Fruit fly (Drosophila melanogaster) whole organism, embryonic: ENCODE measurements around the gene pasi2.

Experiments used
- ATbp ChIP-seq: fragments of 200-800 bp; sonication (Bioruptor generic); optimal IDR thresholded peaks from 2 replicates; lab custom pipeline; 2017; ENCODE audit warnings: missing biosample characterization, mild to moderate bottlenecking, missing genetic modification characterization, missing genetic modification reagents
- Adf1 ChIP-seq: fragments of 200-800 bp; sonication (Bioruptor generic); IDR thresholded peaks from 2 replicates; pipeline ENCODE4 v1.3.6; 2022; ENCODE audit warnings: missing biosample characterization, missing genetic modification characterization
- B-H2 ChIP-seq: fragments of 200-800 bp; sonication (Bioruptor generic); optimal IDR thresholded peaks from 2 replicates; lab custom pipeline; 2018; ENCODE audit warnings: missing biosample characterization, mild to moderate bottlenecking, missing genetic modification characterization
- CG11456 ChIP-seq: fragments of 200-800 bp; sonication (Bioruptor generic); IDR thresholded peaks from 3 replicates; pipeline ENCODE4 v1.3.6; 2022; ENCODE audit warnings: missing biosample characterization, missing genetic modification characterization
- CG11696 ChIP-seq: fragments of 200-800 bp; sonication (Bioruptor generic); IDR thresholded peaks from 2 replicates; pipeline ENCODE4 v1.3.6; 2022; ENCODE audit warnings: missing biosample characterization, missing genetic modification characterization
- CG13775 ChIP-seq: fragments of 200-800 bp; sonication (Bioruptor generic); optimal IDR thresholded peaks from 3 replicates; lab custom pipeline; 2017; ENCODE audit warnings: missing biosample characterization, mild to moderate bottlenecking, missing genetic modification characterization
- CG1602 ChIP-seq: fragments of 200-800 bp; sonication (Bioruptor generic); optimal IDR thresholded peaks from 3 replicates; lab custom pipeline; 2016; ENCODE audit warnings: missing biosample characterization, missing genetic modification characterization
- CG1603 ChIP-seq: fragments of 200-800 bp; sonication (Bioruptor generic); optimal IDR thresholded peaks from 2 replicates; lab custom pipeline; 2019; ENCODE audit warnings: missing biosample characterization, mild to moderate bottlenecking, missing genetic modification characterization, moderate library complexity
- CG17359 ChIP-seq: fragments of 200-800 bp; sonication (Bioruptor generic); optimal IDR thresholded peaks from 3 replicates; lab custom pipeline; 2018; ENCODE audit warnings: missing biosample characterization, mild to moderate bottlenecking, missing genetic modification characterization, moderate library complexity
- CG2678 ChIP-seq: fragments of 200-800 bp; sonication (Bioruptor generic); optimal IDR thresholded peaks from 3 replicates; lab custom pipeline; 2019; ENCODE audit warnings: missing biosample characterization, mild to moderate bottlenecking, missing genetic modification characterization, moderate library complexity
- CG2889 ChIP-seq: fragments of 200-800 bp; sonication (Bioruptor generic); IDR thresholded peaks from 3 replicates; pipeline ENCODE4 v1.3.6; 2022; ENCODE audit warnings: missing biosample characterization, missing genetic modification characterization
- CG30020 ChIP-seq: fragments of 200-800 bp; optimal IDR thresholded peaks from 2 replicates; lab custom pipeline; 2019; ENCODE audit warnings: missing biosample characterization, mild to moderate bottlenecking, missing genetic modification characterization, moderate library complexity
- CG3281 ChIP-seq: fragments of 200-800 bp; sonication (Bioruptor generic); optimal IDR thresholded peaks from 3 replicates; lab custom pipeline; 2017; ENCODE audit warnings: missing biosample characterization, mild to moderate bottlenecking, missing genetic modification characterization
- CG4360 ChIP-seq: fragments of 200-800 bp; sonication (Bioruptor generic); IDR thresholded peaks from 2 replicates; pipeline ENCODE4 v1.3.6; 2022; ENCODE audit warnings: missing biosample characterization, missing genetic modification characterization
- CG4617 ChIP-seq: fragments of 200-800 bp; sonication (Bioruptor generic); optimal IDR thresholded peaks from 3 replicates; lab custom pipeline; 2016; ENCODE audit warnings: missing biosample characterization, missing genetic modification characterization, borderline replicate concordance
- CG4820 ChIP-seq: fragments of 200-800 bp; sonication (Bioruptor generic); optimal IDR thresholded peaks from 3 replicates; lab custom pipeline; 2016; ENCODE audit warnings: missing biosample characterization, missing genetic modification characterization
- CG6854 ChIP-seq: fragments of 200-800 bp; sonication (Bioruptor generic); optimal IDR thresholded peaks from 3 replicates; lab custom pipeline; 2017; ENCODE audit warnings: missing biosample characterization, mild to moderate bottlenecking, missing genetic modification characterization
- CG9437 ChIP-seq: fragments of 200-800 bp; sonication (Bioruptor generic); optimal IDR thresholded peaks from 2 replicates; lab custom pipeline; 2018; ENCODE audit warnings: missing biosample characterization, mild to moderate bottlenecking, missing genetic modification characterization
- Mes4 ChIP-seq: fragments of 200-800 bp; sonication (Bioruptor generic); optimal IDR thresholded peaks from 2 replicates; lab custom pipeline; 2016; ENCODE audit warnings: missing biosample characterization, missing genetic modification characterization
- Neu2 ChIP-seq: fragments of 200-800 bp; sonication (Bioruptor generic); optimal IDR thresholded peaks from 3 replicates; lab custom pipeline; 2016; ENCODE audit warnings: missing biosample characterization, missing genetic modification characterization, borderline replicate concordance
- Sry-δ ChIP-seq: fragments of 200-800 bp; sonication (Bioruptor generic); optimal IDR thresholded peaks from 2 replicates; lab custom pipeline; 2016; ENCODE audit warnings: missing biosample characterization, missing genetic modification characterization
- Tbp ChIP-seq: fragments of >200 bp; optimal IDR thresholded peaks from 2 replicates; lab custom pipeline; 2018; ENCODE audit warnings: missing biosample characterization, missing genetic modification characterization
- bab2 ChIP-seq: fragments of 200-800 bp; sonication (Bioruptor generic); optimal IDR thresholded peaks from 2 replicates; lab custom pipeline; 2016; ENCODE audit warnings: missing biosample characterization, missing genetic modification characterization
- bsh ChIP-seq, 2 experiments: fragments of 200-800 bp; sonication (Bioruptor generic); optimal IDR thresholded peaks; 2 replicates each; lab custom pipeline; 2017 to 2018; ENCODE audit warnings: mild to moderate bottlenecking in 2 of 2, missing biosample characterization in 2 of 2, missing genetic modification characterization in 2 of 2, moderate library complexity in 1 of 2
- chif ChIP-seq, 2 experiments: fragments of 200-800 bp; sonication (Bioruptor generic); optimal IDR thresholded peaks; 3 replicates each; lab custom pipeline; 2016; ENCODE audit warnings: missing biosample characterization in 2 of 2, missing genetic modification characterization in 2 of 2
- fd102C ChIP-seq: fragments of 200-800 bp; sonication (Bioruptor generic); optimal IDR thresholded peaks from 2 replicates; lab custom pipeline; 2018; ENCODE audit warnings: missing biosample characterization, mild to moderate bottlenecking, missing genetic modification characterization, moderate library complexity
- gfzf ChIP-seq: fragments of 200-800 bp; sonication (Bioruptor generic); optimal IDR thresholded peaks from 2 replicates; lab custom pipeline; 2016; ENCODE audit warnings: missing biosample characterization, mild to moderate bottlenecking, missing genetic modification characterization, moderate library complexity
- h ChIP-seq: fragments of >200 bp; optimal IDR thresholded peaks from 2 replicates; lab custom pipeline; 2017
- inv ChIP-seq: fragments of 200-800 bp; sonication (Bioruptor generic); IDR thresholded peaks from 2 replicates; pipeline ENCODE4 v1.3.6; 2022; ENCODE audit warnings: missing biosample characterization, missing genetic modification characterization; ENCODE audit not compliant: partially characterized antibody
- kni ChIP-seq: fragments of 200-800 bp; sonication (Bioruptor generic); optimal IDR thresholded peaks from 3 replicates; lab custom pipeline; 2017; ENCODE audit warnings: mild to moderate bottlenecking, missing biosample characterization, missing genetic modification reagents, missing genetic modification characterization
- nerfin-1 ChIP-seq: fragments of 200-800 bp; sonication (Bioruptor generic); optimal IDR thresholded peaks from 3 replicates; lab custom pipeline; 2019; ENCODE audit warnings: missing biosample characterization, mild to moderate bottlenecking, missing genetic modification characterization, moderate library complexity
- oc ChIP-seq: fragments of 200-800 bp; sonication (Bioruptor generic); optimal IDR thresholded peaks from 2 replicates; lab custom pipeline; 2018; ENCODE audit warnings: missing biosample characterization, mild to moderate bottlenecking, missing genetic modification characterization, moderate library complexity
- pfk ChIP-seq: fragments of 200-800 bp; sonication (Bioruptor generic); optimal IDR thresholded peaks from 2 replicates; lab custom pipeline; 2018; ENCODE audit warnings: missing biosample characterization, mild to moderate bottlenecking, missing genetic modification characterization, moderate library complexity
- pita ChIP-seq: fragments of 200-800 bp; sonication (Bioruptor generic); optimal IDR thresholded peaks from 2 replicates; lab custom pipeline; 2017; ENCODE audit warnings: missing biosample characterization, mild to moderate bottlenecking, missing genetic modification characterization
- pum ChIP-seq: fragments of 200-800 bp; sonication (Bioruptor generic); optimal IDR thresholded peaks from 2 replicates; lab custom pipeline; 2016; ENCODE audit warnings: missing biosample characterization, missing genetic modification characterization
- row ChIP-seq: fragments of 200-800 bp; sonication (Bioruptor generic); IDR thresholded peaks from 3 replicates; pipeline ENCODE4 v1.3.6; 2022; ENCODE audit warnings: missing biosample characterization, missing genetic modification characterization
- sens-2 ChIP-seq: fragments of 200-800 bp; sonication (Bioruptor generic); IDR thresholded peaks from 2 replicates; pipeline ENCODE4 v1.3.6; 2022; ENCODE audit warnings: missing biosample characterization, missing genetic modification characterization
- stwl ChIP-seq: fragments of 200-800 bp; sonication (Bioruptor generic); optimal IDR thresholded peaks from 3 replicates; lab custom pipeline; 2018; ENCODE audit warnings: missing biosample characterization, mild to moderate bottlenecking, missing genetic modification characterization, moderate library complexity
- tap ChIP-seq: fragments of 200-800 bp; optimal IDR thresholded peaks from 3 replicates; lab custom pipeline; 2019; ENCODE audit warnings: missing biosample characterization, mild to moderate bottlenecking, missing genetic modification characterization, moderate library complexity
- tin ChIP-seq: fragments of 200-800 bp; sonication (Bioruptor generic); optimal IDR thresholded peaks from 3 replicates; lab custom pipeline; 2016; ENCODE audit warnings: missing biosample characterization, missing genetic modification characterization
- ttk ChIP-seq: fragments of 200-800 bp; sonication (Bioruptor generic); IDR thresholded peaks from 2 replicates; pipeline ENCODE4 v2.1.2; 2022; ENCODE audit warnings: missing biosample characterization, missing genetic modification characterization
- unpg ChIP-seq: fragments of 200-800 bp; sonication (Bioruptor generic); optimal IDR thresholded peaks from 3 replicates; lab custom pipeline; 2018; ENCODE audit warnings: missing biosample characterization, mild to moderate bottlenecking, missing genetic modification characterization, moderate library complexity
- usp ChIP-seq: fragments of >200 bp; optimal IDR thresholded peaks from 2 replicates; lab custom pipeline; 2017; ENCODE audit warnings: missing biosample characterization, missing genetic modification characterization
- vfl ChIP-seq: fragments of 200-800 bp; sonication (Bioruptor generic); optimal IDR thresholded peaks from 2 replicates; lab custom pipeline; 2016; ENCODE audit warnings: missing biosample characterization, missing genetic modification characterization
- vnd ChIP-seq: fragments of 200-800 bp; sonication (Bioruptor generic); IDR thresholded peaks from 3 replicates; pipeline ENCODE4 v1.3.6; 2022; ENCODE audit warnings: missing biosample characterization, missing genetic modification characterization; ENCODE audit not compliant: partially characterized antibody
- z ChIP-seq: fragments of 200-800 bp; sonication (Bioruptor generic); IDR thresholded peaks from 3 replicates; pipeline ENCODE4 v1.3.6; 2022; ENCODE audit warnings: missing biosample characterization, missing genetic modification characterization

pasi2 gene

dm6 chr3R:9340425-9341188 lies 5.6 kb downstream of the pasi2 start (continued):
- no peak for TF ChIP-seq Neu2
- TF ChIP-seq ATbp (GFP tag; lab: Kevin White, UChicago) = peak; percentile 84
- peak; percentile 95 for TF ChIP-seq row (GFP tag; lab: Robert Waterston, UW)
- TF ChIP-seq inv (GFP tag; lab: Robert Waterston, UW) = no peak
- TF ChIP-seq CG2678 (tag; lab: Kevin White, UChicago) = peak; percentile 96
- TF ChIP-seq CG11696 (GFP tag; lab: Robert Waterston, UW) = 0 out of 2 replicates have a peak, but pooled peaks have one; percentile 26
- peak; percentile 73 for TF ChIP-seq oc (tag; lab: Kevin White, UChicago)
- TF ChIP-seq CG4360 (GFP tag; lab: Robert Waterston, UW) = 0 out of 2 replicates have a peak, but pooled peaks have one; percentile 16

- peak; percentile 72 for TF ChIP-seq CG17359 (tag; lab: Kevin White, UChicago)
- TF ChIP-seq tin (GFP tag; lab: Kevin White, UChicago) = peak; percentile 71
- TF ChIP-seq CG1603 (tag; lab: Kevin White, UChicago) = peak; percentile 58
- TF ChIP-seq stwl (tag; lab: Kevin White, UChicago) = no peak
- TF ChIP-seq Adf1 = peak; percentile 42; the same call in 1 of the 2 replicates
- peak; percentile 36 for TF ChIP-seq fd102C (GFP tag; lab: Kevin White, UChicago)
- peak; percentile 31 for TF ChIP-seq bab2 (GFP tag; lab: Kevin White, UChicago)
- TF ChIP-seq CG30020 (tag; lab: Kevin White, UChicago) = peak; percentile 63
- TF ChIP-seq h = no peak
- TF ChIP-seq bsh (GFP tag; optimal IDR thresholded peaks at IDR 0.05; lab: Kevin White, UChicago) = peak in 1 of 2 experiments; percentile 68
- TF ChIP-seq CG2889 (GFP tag; lab: Robert Waterston, UW) = no peak
- peak; percentile 56 for TF ChIP-seq kni (GFP tag; lab: Kevin White, UChicago)
- TF ChIP-seq sens-2 (GFP tag; lab: Robert Waterston, UW) = no peak; the same call in 1 of the 2 replicates
- TF ChIP-seq CG13775 (GFP tag; lab: Kevin White, UChicago) = peak; percentile 63
- TF ChIP-seq usp = no peak
- TF ChIP-seq chif (GFP tag; optimal IDR thresholded peaks at IDR 0.05; lab: Kevin White, UChicago) = peak; percentile 15 to 63
- peak; percentile 71 for TF ChIP-seq unpg (GFP tag; lab: Kevin White, UChicago)
- no peak for TF ChIP-seq CG4617 (GFP tag; lab: Kevin White, UChicago)
- peak; percentile 90 for TF ChIP-seq CG3281 (GFP tag; lab: Kevin White, UChicago)
- peak; percentile 77 for TF ChIP-seq tap
- peak; percentile 71; the same call in 2 of the 3 replicates for TF ChIP-seq CG11456 (GFP tag; lab: Robert Waterston, UW)
- peak; percentile 73 for TF ChIP-seq vfl
- TF ChIP-seq Mes4 (GFP tag; lab: Kevin White, UChicago) = peak; percentile 33
- peak; percentile 75 for TF ChIP-seq nerfin-1
- TF ChIP-seq pum = peak; percentile 50
- TF ChIP-seq CG6854 (GFP tag; lab: Kevin White, UChicago) = peak; percentile 81
- no peak for TF ChIP-seq gfzf (GFP tag; lab: Kevin White, UChicago)
- TF ChIP-seq z (GFP tag; lab: Robert Waterston, UW) = no peak
- TF ChIP-seq CG9437 (GFP tag; lab: Kevin White, UChicago) = peak; percentile 76
- TF ChIP-seq vnd (GFP tag; lab: Robert Waterston, UW) = peak; percentile 92
- TF ChIP-seq pfk (GFP tag; lab: Kevin White, UChicago) = peak; percentile 41
- no peak for TF ChIP-seq pita (GFP tag; lab: Kevin White, UChicago)
- TF ChIP-seq Sry-δ = peak; percentile 78
- TF ChIP-seq ttk (GFP tag; lab: Robert Waterston, UW) = no peak
- TF ChIP-seq CG4820 = peak; percentile 8
- TF ChIP-seq B-H2 = peak; percentile 91
- TF ChIP-seq CG1602 = peak; percentile 56
- TF ChIP-seq Tbp (GFP tag; lab: Kevin White, UChicago) = peak; percentile 72
These were observed 6.4 kb downstream of the pasi2 start for dm6 chr3R:9341189-9342012.
